Worm (Caenorhabditis elegans): ENCODE measurements around the gene sru-2.

DNA sequence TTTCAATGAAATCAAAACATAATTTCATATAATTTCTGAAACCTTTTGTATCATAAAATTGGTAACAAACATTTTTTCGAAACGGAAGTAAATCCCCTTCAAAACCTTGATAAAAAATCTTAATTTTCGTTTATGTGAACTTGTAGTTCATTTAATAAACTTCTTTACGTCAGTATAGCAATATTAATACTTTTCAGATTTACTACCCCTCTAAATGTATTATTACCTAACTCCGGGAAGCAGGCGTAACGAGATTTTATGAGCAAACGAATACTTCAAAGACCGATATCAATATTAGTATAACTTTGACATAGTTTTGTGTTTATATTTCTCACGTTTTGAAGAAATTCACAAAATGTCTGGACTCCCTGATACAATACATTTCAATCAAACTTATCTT is 2.2 kb downstream of the sru-2 start, which contains the start of gene sru-1:
- TF ChIP-seq ceh-79 (tag; optimal IDR thresholded peaks at IDR 0.05): no peak
- TF ChIP-seq unc-62 (GFP tag; optimal IDR thresholded peaks at IDR 0.05): no peak
- TF ChIP-seq him-1 (tag; optimal IDR thresholded peaks at IDR 0.05): no peak
- no peak for TF ChIP-seq zim-3 (tag; optimal IDR thresholded peaks at IDR 0.05)
- TF ChIP-seq unc-130 (GFP tag; optimal IDR thresholded peaks at IDR 0.05): no peak
- no peak for TF ChIP-seq attf-5 (GFP tag; optimal IDR thresholded peaks at IDR 0.05)
- no peak for TF ChIP-seq Y67H2A.10 (GFP tag; conservative IDR thresholded peaks at IDR 0.05)
- TF ChIP-seq rec-8 (tag; optimal IDR thresholded peaks at IDR 0.05): no peak
- no peak for TF ChIP-seq hlh-26 (GFP tag; conservative IDR thresholded peaks at IDR 0.05)
- TF ChIP-seq B0035.1 (tag; optimal IDR thresholded peaks at IDR 0.05): no peak
- TF ChIP-seq tbp1 (GFP tag; optimal IDR thresholded peaks at IDR 0.05): no peak
- no peak for TF ChIP-seq sea-2 (GFP tag; IDR thresholded peaks at IDR 0.05)
- TF ChIP-seq snpc-4 (GFP tag; optimal IDR thresholded peaks at IDR 0.05): no peak
- TF ChIP-seq snpc-4 (tag; optimal IDR thresholded peaks at IDR 0.05): no peak
- no peak for TF ChIP-seq hsf-1 (GFP tag; IDR thresholded peaks at IDR 0.05)

All from whole organism, young adult.